Fruit fly (Drosophila melanogaster): ENCODE measurements around the gene CheA86a.

- TF ChIP-seq CG8478 (optimal IDR thresholded peaks at IDR 0.05) (no peak), Dll (optimal IDR thresholded peaks at IDR 0.05) (no peak)
These were observed 32.5 kb upstream of the CheA86a start for dm6 chr3R:11177579-11177978.
